Worm (Caenorhabditis elegans) whole organism, young adult: ENCODE data around the gene tag-65.
A peak's percentile ranks its signal among the peaks of the same experiment; 100 is the strongest.

ENCODE experiments used
- B0019.2 ChIP-seq: fragments of 200-800 bp; sonication (Bioruptor generic); conservative IDR thresholded peaks from 2 replicates; pipeline ENCODE4 v1.3.6; 2022; ENCODE audit warnings: missing genetic modification reagents, missing genetic modification characterization, missing compliant biosample characterization
- B0035.1 ChIP-seq: sonication (generic microtip); optimal IDR thresholded peaks from 2 replicates; lab custom pipeline; 2016; ENCODE audit warnings: missing genetic modification characterization, mild to moderate bottlenecking, missing compliant biosample characterization, missing genotype, missing genetic modification reagents
- C17E4.6 ChIP-seq: fragments of 200-800 bp; sonication (Bioruptor generic); IDR thresholded peaks from 2 replicates; pipeline ENCODE4 v1.3.6; 2022; ENCODE audit warnings: missing genetic modification reagents, missing genetic modification characterization, missing compliant biosample characterization
- D2030.7 ChIP-seq: fragments of 200-800 bp; sonication (Bioruptor generic); IDR thresholded peaks from 2 replicates; pipeline ENCODE4 v1.3.6; 2022; ENCODE audit warnings: missing genetic modification reagents, missing genetic modification characterization, missing compliant biosample characterization
- F23B12.7 ChIP-seq: sonication (generic microtip); optimal IDR thresholded peaks from 2 replicates; lab custom pipeline; 2017; ENCODE audit warnings: missing genetic modification characterization, mild to moderate bottlenecking, missing compliant biosample characterization, antibody characterized with exemption, moderate library complexity; ENCODE audit not compliant: insufficient read depth
- F39B2.1 ChIP-seq: fragments of 200-800 bp; sonication (Bioruptor generic); IDR thresholded peaks from 2 replicates; pipeline ENCODE4 v1.3.6; 2022; ENCODE audit warnings: missing genetic modification reagents, missing genetic modification characterization, missing compliant biosample characterization
- F55B11.4 ChIP-seq: sonication (generic microtip); optimal IDR thresholded peaks from 2 replicates; lab custom pipeline; 2016; ENCODE audit warnings: missing compliant biosample characterization, missing genetic modification characterization, borderline replicate concordance; ENCODE audit not compliant: insufficient read depth
- F57A8.1 ChIP-seq: fragments of 200-800 bp; sonication (Bioruptor generic); optimal IDR thresholded peaks from 2 replicates; lab custom pipeline; 2018; ENCODE audit warnings: mild to moderate bottlenecking, missing genetic modification characterization, moderate library complexity, missing compliant biosample characterization
- F57C9.4 ChIP-seq: sonication (generic microtip); optimal IDR thresholded peaks from 2 replicates; lab custom pipeline; 2017; ENCODE audit warnings: mild to moderate bottlenecking, missing genetic modification characterization, missing compliant biosample characterization
- K11D2.4 ChIP-seq: fragments of 200-800 bp; sonication (Bioruptor generic); IDR thresholded peaks from 2 replicates; pipeline ENCODE4 v1.3.6; 2022; ENCODE audit warnings: missing genetic modification reagents, missing genetic modification characterization, missing compliant biosample characterization
- K12H6.12 ChIP-seq: fragments of 200-800 bp; sonication (Bioruptor generic); optimal IDR thresholded peaks from 2 replicates; lab custom pipeline; 2018; ENCODE audit warnings: mild to moderate bottlenecking, missing genetic modification characterization, missing compliant biosample characterization
- Y53F4B.3 ChIP-seq: fragments of 200-800 bp; sonication (Bioruptor generic); IDR thresholded peaks from 2 replicates; pipeline ENCODE4 v1.3.6; 2022; ENCODE audit warnings: missing genetic modification reagents, missing genetic modification characterization, missing compliant biosample characterization
- Y53G8AR.9 ChIP-seq: fragments of 200-800 bp; sonication (Bioruptor generic); conservative IDR thresholded peaks from 2 replicates; pipeline ENCODE4 v1.3.6; 2022; ENCODE audit warnings: missing genetic modification reagents, missing genetic modification characterization, missing compliant biosample characterization
- Y67H2A.10 ChIP-seq: fragments of 200-800 bp; sonication (Bioruptor generic); conservative IDR thresholded peaks from 2 replicates; pipeline ENCODE4 v1.3.6; 2022; ENCODE audit warnings: missing genetic modification reagents, missing genetic modification characterization, missing compliant biosample characterization
- ZK185.1 ChIP-seq: sonication (generic microtip); optimal IDR thresholded peaks from 2 replicates; lab custom pipeline; 2016; ENCODE audit warnings: mild to moderate bottlenecking, missing genetic modification characterization, missing compliant biosample characterization; ENCODE audit not compliant: poor library complexity, severe bottlenecking
- ama-1 ChIP-seq, 3 experiments: fragments of 150-350 bp in 1 of 3; sonication (generic microtip) in 2 of 3; optimal IDR thresholded peaks; 2 replicates each; lab custom pipeline; 2014 to 2018; ENCODE audit warnings: missing biosample characterization in 2 of 3, missing genetic modification characterization in 2 of 3, missing genetic modification reagents in 2 of 3
- attf-6 ChIP-seq: fragments of 200-800 bp; sonication (Bioruptor generic); IDR thresholded peaks from 2 replicates; pipeline ENCODE4 v1.3.6; 2022; ENCODE audit warnings: missing genetic modification reagents, missing genetic modification characterization, missing compliant biosample characterization
- cebp-2 ChIP-seq: fragments of 200-800 bp; sonication (Bioruptor generic); IDR thresholded peaks from 2 replicates; pipeline ENCODE4 v1.3.6; 2022; ENCODE audit warnings: missing genetic modification characterization, missing compliant biosample characterization
- ceh-27 ChIP-seq: fragments of 200-800 bp; sonication (Bioruptor generic); optimal IDR thresholded peaks from 2 replicates; lab custom pipeline; 2018; ENCODE audit warnings: mild to moderate bottlenecking, missing genetic modification characterization, moderate library complexity, missing compliant biosample characterization
- ceh-40 ChIP-seq: fragments of 200-800 bp; sonication (Bioruptor generic); IDR thresholded peaks from 2 replicates; pipeline ENCODE4 v1.3.6; 2022; ENCODE audit warnings: missing genetic modification characterization, missing compliant biosample characterization
- ceh-58 ChIP-seq: fragments of 200-800 bp; sonication (Bioruptor generic); IDR thresholded peaks from 2 replicates; pipeline ENCODE4 v1.3.6; 2022; ENCODE audit warnings: missing genetic modification characterization, missing compliant biosample characterization
- dpff-1 ChIP-seq: sonication (generic microtip); optimal IDR thresholded peaks from 2 replicates; lab custom pipeline; 2017; ENCODE audit warnings: mild to moderate bottlenecking, missing genetic modification characterization, missing compliant biosample characterization
- egl-18 ChIP-seq: fragments of 200-800 bp; sonication (Bioruptor generic); IDR thresholded peaks from 2 replicates; pipeline ENCODE4 v1.3.6; 2022; ENCODE audit warnings: missing genetic modification reagents, missing genetic modification characterization, missing compliant biosample characterization
- egl-44 ChIP-seq: fragments of 200-800 bp; sonication (Bioruptor generic); IDR thresholded peaks from 2 replicates; pipeline ENCODE4 v1.3.6; 2022; ENCODE audit warnings: missing genetic modification reagents, missing genetic modification characterization, missing compliant biosample characterization
- ets-4 ChIP-seq: fragments of 200-800 bp; sonication (Bioruptor generic); optimal IDR thresholded peaks from 2 replicates; lab custom pipeline; 2018; ENCODE audit warnings: mild to moderate bottlenecking, missing genetic modification characterization, missing compliant biosample characterization
- gei-17 ChIP-seq: fragments of 200-800 bp; sonication (Bioruptor generic); optimal IDR thresholded peaks from 2 replicates; lab custom pipeline; 2018; ENCODE audit warnings: mild to moderate bottlenecking, missing genetic modification characterization, missing compliant biosample characterization
- him-1 ChIP-seq: sonication (generic microtip); optimal IDR thresholded peaks from 2 replicates; lab custom pipeline; 2016; ENCODE audit warnings: missing genotype, missing genetic modification reagents, missing genetic modification characterization, missing compliant biosample characterization
- hlh-12 ChIP-seq: sonication (generic microtip); optimal IDR thresholded peaks from 2 replicates; lab custom pipeline; 2016; ENCODE audit warnings: missing genetic modification characterization, missing compliant biosample characterization
- hlh-26 ChIP-seq: fragments of 200-800 bp; sonication (Bioruptor generic); conservative IDR thresholded peaks from 2 replicates; pipeline ENCODE4 v1.3.6; 2022; ENCODE audit warnings: missing genetic modification reagents, missing genetic modification characterization, missing compliant biosample characterization
- hmg-20 ChIP-seq: fragments of 200-800 bp; sonication (Bioruptor generic); IDR thresholded peaks from 2 replicates; pipeline ENCODE4 v1.3.6; 2022; ENCODE audit warnings: missing genetic modification reagents, missing genetic modification characterization, missing compliant biosample characterization
- lin-35 ChIP-seq, 3 experiments: fragments of 150-350 bp in 2 of 3; sonication (generic microtip) in 1 of 3; optimal IDR thresholded peaks; 2 replicates each; lab custom pipeline; 2014 to 2018; ENCODE audit warnings: missing biosample characterization in 3 of 3, missing genetic modification characterization in 3 of 3, missing genetic modification reagents in 3 of 3
- madf-3 ChIP-seq: fragments of 200-800 bp; sonication (Bioruptor generic); IDR thresholded peaks from 2 replicates; pipeline ENCODE4 v1.3.6; 2022; ENCODE audit warnings: missing genetic modification reagents, missing genetic modification characterization, missing compliant biosample characterization
- nfya-2 ChIP-seq: fragments of 200-800 bp; sonication (Bioruptor generic); IDR thresholded peaks from 2 replicates; pipeline ENCODE4 v1.3.6; 2022; ENCODE audit warnings: missing genetic modification reagents, missing genetic modification characterization, missing compliant biosample characterization
- nfyb-1 ChIP-seq: fragments of 200-800 bp; sonication (Bioruptor generic); IDR thresholded peaks from 2 replicates; pipeline ENCODE4 v1.3.6; 2022; ENCODE audit warnings: missing genetic modification reagents, missing genetic modification characterization, missing compliant biosample characterization
- nhr-179 ChIP-seq: sonication (generic microtip); optimal IDR thresholded peaks from 2 replicates; lab custom pipeline; 2016; ENCODE audit warnings: mild to moderate bottlenecking, missing genetic modification characterization, missing compliant biosample characterization
- nhr-80 ChIP-seq: sonication (generic microtip); optimal IDR thresholded peaks from 2 replicates; lab custom pipeline; 2016; ENCODE audit warnings: missing genetic modification characterization, missing compliant biosample characterization
- snpc-1.1 ChIP-seq: sonication (generic microtip); optimal IDR thresholded peaks from 2 replicates; lab custom pipeline; 2017; ENCODE audit warnings: missing genetic modification characterization, mild to moderate bottlenecking, missing compliant biosample characterization, antibody characterized with exemption, moderate library complexity, missing genotype, missing genetic modification reagents; ENCODE audit not compliant: insufficient read depth
- snpc-3.4 ChIP-seq: sonication (generic microtip); optimal IDR thresholded peaks from 2 replicates; lab custom pipeline; 2017; ENCODE audit warnings: missing genetic modification characterization, mild to moderate bottlenecking, missing compliant biosample characterization, antibody characterized with exemption, moderate library complexity, missing genotype, missing genetic modification reagents
- snpc-4 ChIP-seq, 5 experiments: fragments of 150-350 bp in 1 of 5; sonication (generic microtip) in 4 of 5; optimal IDR thresholded peaks; 2 replicates each; lab custom pipeline; 2014 to 2018; ENCODE audit warnings: missing genetic modification characterization in 5 of 5, missing biosample characterization in 3 of 5, antibody characterized with exemption in 2 of 5, mild to moderate bottlenecking in 2 of 5, missing compliant biosample characterization in 2 of 5, missing genotype in 2 of 5, moderate library complexity in 2 of 5, missing genetic modification reagents in 1 of 5
- sptf-2 ChIP-seq: fragments of 200-800 bp; sonication (Bioruptor generic); optimal IDR thresholded peaks from 2 replicates; lab custom pipeline; 2018; ENCODE audit warnings: mild to moderate bottlenecking, missing genetic modification characterization, missing compliant biosample characterization
- tbp1 ChIP-seq: fragments of 200-800 bp; sonication (Bioruptor generic); optimal IDR thresholded peaks from 2 replicates; lab custom pipeline; 2018; ENCODE audit warnings: mild to moderate bottlenecking, missing genetic modification characterization, missing compliant biosample characterization
- xnd-1 ChIP-seq: sonication (generic microtip); optimal IDR thresholded peaks from 2 replicates; lab custom pipeline; 2016; ENCODE audit warnings: missing genotype, missing genetic modification reagents, missing genetic modification characterization, missing compliant biosample characterization
- ztf-22 ChIP-seq: fragments of 200-800 bp; sonication (Bioruptor generic); optimal IDR thresholded peaks from 2 replicates; lab custom pipeline; 2018; ENCODE audit warnings: mild to moderate bottlenecking, missing genetic modification characterization, moderate library complexity, missing compliant biosample characterization
- ztf-25 ChIP-seq: fragments of 200-800 bp; sonication (Bioruptor generic); IDR thresholded peaks from 2 replicates; pipeline ENCODE4 v1.3.6; 2022; ENCODE audit warnings: missing genetic modification reagents, missing genetic modification characterization, missing compliant biosample characterization
- ztf-28 ChIP-seq: fragments of 200-800 bp; sonication (Bioruptor generic); IDR thresholded peaks from 2 replicates; pipeline ENCODE4 v1.3.6; 2022; ENCODE audit warnings: missing genetic modification reagents, missing genetic modification characterization, missing compliant biosample characterization

Gene tag-65

ce11 chrV:13645848-13646578 is 32.4 kb downstream of the tag-65 start (continued):
- 0 out of 2 replicates have a peak, but pooled peaks have one; percentile 68 for TF ChIP-seq ztf-28 (GFP tag; lab: Robert Waterston, UW)
- 0 out of 2 replicates have a peak, but pooled peaks have one; percentile 36 for TF ChIP-seq nfyb-1 (GFP tag; lab: Robert Waterston, UW)
- no peak for TF ChIP-seq F39B2.1 (GFP tag; lab: Robert Waterston, UW)
- TF ChIP-seq F55B11.4 (tag; lab: Kevin White, UChicago) = no peak
- TF ChIP-seq C17E4.6 (GFP tag; lab: Robert Waterston, UW) = no peak; the same call in 1 of the 2 replicates
- TF ChIP-seq dpff-1 (tag; lab: Kevin White, UChicago) = no peak
- no peak for TF ChIP-seq F57C9.4
- TF ChIP-seq him-1 = no peak
- TF ChIP-seq ztf-25 (GFP tag; lab: Robert Waterston, UW) = peak; percentile 74; the same call in 1 of the 2 replicates
- TF ChIP-seq ets-4 (GFP tag; lab: Kevin White, UChicago) = no peak
- TF ChIP-seq xnd-1 (tag; lab: Kevin White, UChicago) = no peak
- TF ChIP-seq F23B12.7 (tag; lab: Kevin White, UChicago) = no peak
- no peak for TF ChIP-seq ceh-27 (GFP tag; lab: Kevin White, UChicago)
- TF ChIP-seq ztf-22 (GFP tag; lab: Kevin White, UChicago) = no peak
- peak; percentile 75 for TF ChIP-seq B0019.2 (GFP tag; lab: Robert Waterston, UW)
- TF ChIP-seq hlh-12 (tag; lab: Kevin White, UChicago) = no peak
- no peak for TF ChIP-seq ama-1 (optimal IDR thresholded peaks at IDR 0.05; lab: Kevin White, UChicago)
- no peak for TF ChIP-seq ama-1 (GFP tag; optimal IDR thresholded peaks at IDR 0.05; lab: Kevin White, UChicago)
- peak; percentile 30 for TF ChIP-seq D2030.7
- TF ChIP-seq egl-44 (GFP tag; lab: Robert Waterston, UW) = 0 out of 2 replicates have a peak, but pooled peaks have one; percentile 15
- no peak for TF ChIP-seq B0035.1 (tag; lab: Kevin White, UChicago)
- TF ChIP-seq snpc-3.4 (tag; lab: Kevin White, UChicago) = no peak
- TF ChIP-seq madf-3 (GFP tag; lab: Robert Waterston, UW) = peak; percentile 81
- TF ChIP-seq ceh-40 (GFP tag; lab: Robert Waterston, UW) = no peak
- no peak for TF ChIP-seq tbp1
- TF ChIP-seq Y53G8AR.9 (GFP tag; lab: Robert Waterston, UW) = 0 out of 2 replicates have a peak, but pooled peaks have one; percentile 22
- peak; percentile 91 for TF ChIP-seq cebp-2 (GFP tag; lab: Robert Waterston, UW)
- TF ChIP-seq K12H6.12 (tag; lab: Kevin White, UChicago) = no peak
- no peak for TF ChIP-seq ZK185.1
- TF ChIP-seq nfya-2 (GFP tag; lab: Robert Waterston, UW) = 0 out of 2 replicates have a peak, but pooled peaks have one; percentile 71
- no peak for TF ChIP-seq nhr-179
- no peak for TF ChIP-seq nhr-80 (tag; lab: Kevin White, UChicago)
- TF ChIP-seq Y53F4B.3 (GFP tag; lab: Robert Waterston, UW) = no peak; the same call in 1 of the 2 replicates
- TF ChIP-seq snpc-1.1 (tag; lab: Kevin White, UChicago) = no peak
- TF ChIP-seq hmg-20 = no peak
- TF ChIP-seq gei-17 (GFP tag; lab: Kevin White, UChicago) = no peak
- no peak for TF ChIP-seq sptf-2 (GFP tag; lab: Kevin White, UChicago)
- TF ChIP-seq ceh-58 (GFP tag; lab: Robert Waterston, UW) = 0 out of 2 replicates have a peak, but pooled peaks have one; percentile 4
- TF ChIP-seq hlh-26 (GFP tag; lab: Robert Waterston, UW) = no peak
- TF ChIP-seq egl-18 (GFP tag; lab: Robert Waterston, UW) = no peak
- no peak for TF ChIP-seq snpc-4 (GFP tag; optimal IDR thresholded peaks at IDR 0.05; lab: Kevin White, UChicago)
- TF ChIP-seq snpc-4 (tag; optimal IDR thresholded peaks at IDR 0.05; lab: Kevin White, UChicago) = no peak
- TF ChIP-seq K11D2.4 (GFP tag; lab: Robert Waterston, UW) = peak; percentile 68; the same call in 1 of the 2 replicates
- no peak for TF ChIP-seq F57A8.1 (GFP tag; lab: Kevin White, UChicago)
- TF ChIP-seq attf-6 (GFP tag; lab: Robert Waterston, UW) = no peak
- no peak for TF ChIP-seq lin-35 (GFP tag; optimal IDR thresholded peaks at IDR 0.05; lab: Kevin White, UChicago)
- peak; percentile 5; the same call in 1 of the 2 replicates for TF ChIP-seq Y67H2A.10
